Fruit fly (Drosophila melanogaster) whole organism, embryonic: ENCODE data around the gene scpr-B.

ENCODE experiments used
- Ada2b ChIP-seq: fragments of 200-800 bp; sonication (Bioruptor generic); IDR thresholded peaks from 2 replicates; pipeline ENCODE4 v1.3.6; 2022; ENCODE audit warnings: missing biosample characterization, missing genetic modification characterization
- Asciz ChIP-seq: fragments of 200-800 bp; sonication (Bioruptor generic); optimal IDR thresholded peaks from 2 replicates; lab custom pipeline; 2017; ENCODE audit warnings: missing biosample characterization, mild to moderate bottlenecking, missing genetic modification characterization, missing genetic modification reagents
- C15 ChIP-seq: fragments of 200-800 bp; sonication (Bioruptor generic); IDR thresholded peaks from 3 replicates; pipeline ENCODE4 v1.3.6; 2022; ENCODE audit warnings: missing biosample characterization, missing genetic modification characterization
- CG10366 ChIP-seq: fragments of 200-800 bp; sonication (Bioruptor generic); IDR thresholded peaks from 2 replicates; pipeline ENCODE4 v1.3.6; 2022; ENCODE audit warnings: missing biosample characterization, missing genetic modification characterization
- CG10462 ChIP-seq: fragments of 200-800 bp; sonication (Bioruptor generic); optimal IDR thresholded peaks from 2 replicates; lab custom pipeline; 2016; ENCODE audit warnings: missing biosample characterization, missing genetic modification characterization
- CG12104 ChIP-seq: fragments of 200-800 bp; sonication (Bioruptor generic); optimal IDR thresholded peaks from 3 replicates; lab custom pipeline; 2016; ENCODE audit warnings: missing biosample characterization, missing genetic modification characterization
- CG15269 ChIP-seq: fragments of 200-800 bp; sonication (Bioruptor generic); optimal IDR thresholded peaks from 2 replicates; lab custom pipeline; 2018; ENCODE audit warnings: missing biosample characterization, mild to moderate bottlenecking, missing genetic modification characterization, moderate library complexity
- CG16813 ChIP-seq: fragments of 200-800 bp; sonication (Bioruptor generic); IDR thresholded peaks from 3 replicates; pipeline ENCODE4 v1.3.6; 2022; ENCODE audit warnings: missing biosample characterization, missing genetic modification characterization; ENCODE audit not compliant: partially characterized antibody
- CG18011 ChIP-seq: fragments of 200-800 bp; sonication (Bioruptor generic); optimal IDR thresholded peaks from 2 replicates; lab custom pipeline; 2017; ENCODE audit warnings: missing biosample characterization, missing genetic modification characterization, mild to moderate bottlenecking, moderate library complexity, missing genotype
- CG1832 ChIP-seq: fragments of 200-800 bp; sonication (Bioruptor generic); optimal IDR thresholded peaks from 2 replicates; lab custom pipeline; 2017; ENCODE audit warnings: missing biosample characterization, mild to moderate bottlenecking, missing genetic modification characterization, inconsistent platforms
- CG2116 ChIP-seq: fragments of 200-800 bp; sonication (Bioruptor generic); optimal IDR thresholded peaks from 3 replicates; lab custom pipeline; 2018; ENCODE audit warnings: missing biosample characterization, mild to moderate bottlenecking, missing genetic modification characterization
- CG2199 ChIP-seq: fragments of 200-800 bp; sonication (Bioruptor generic); IDR thresholded peaks from 3 replicates; pipeline ENCODE4 v1.3.6; 2022; ENCODE audit warnings: missing biosample characterization, missing genetic modification characterization
- CG34376 ChIP-seq: fragments of 200-800 bp; sonication (Bioruptor generic); optimal IDR thresholded peaks from 2 replicates; lab custom pipeline; 2018; ENCODE audit warnings: missing biosample characterization, mild to moderate bottlenecking, missing genetic modification characterization
- CG3847 ChIP-seq: fragments of 200-800 bp; sonication (Bioruptor generic); IDR thresholded peaks from 2 replicates; pipeline ENCODE4 v1.3.6; 2022; ENCODE audit warnings: missing biosample characterization, missing genetic modification characterization
- CG4424 ChIP-seq: fragments of 200-800 bp; sonication (Bioruptor generic); optimal IDR thresholded peaks from 3 replicates; lab custom pipeline; 2016; ENCODE audit warnings: missing biosample characterization, missing genetic modification characterization
- CG5180 ChIP-seq: fragments of 200-800 bp; sonication (Bioruptor generic); optimal IDR thresholded peaks from 3 replicates; lab custom pipeline; 2017; ENCODE audit warnings: missing biosample characterization, missing genetic modification characterization, mild to moderate bottlenecking, moderate library complexity, missing genetic modification reagents
- CG7786 ChIP-seq: fragments of 200-800 bp; sonication (Bioruptor generic); optimal IDR thresholded peaks from 2 replicates; lab custom pipeline; 2016; ENCODE audit warnings: missing biosample characterization, missing genetic modification characterization
- D ChIP-seq, 2 experiments: fragments of 200-800 bp in 1 of 2; fragments of >200 bp in 1 of 2; sonication (Bioruptor generic) in 1 of 2; optimal IDR thresholded peaks; 2 replicates in 1 of 2; 3 replicates in 1 of 2; lab custom pipeline; 2017; ENCODE audit warnings: mild to moderate bottlenecking in 1 of 2, missing biosample characterization in 1 of 2, missing genetic modification characterization in 1 of 2, missing genetic modification reagents in 1 of 2
- HLH4C ChIP-seq: fragments of 200-800 bp; sonication (Bioruptor generic); IDR thresholded peaks from 3 replicates; pipeline ENCODE4 v1.3.6; 2022; ENCODE audit warnings: missing biosample characterization, missing genetic modification characterization; ENCODE audit not compliant: partially characterized antibody
- HmgZ ChIP-seq: fragments of 200-800 bp; sonication (Bioruptor generic); optimal IDR thresholded peaks from 2 replicates; lab custom pipeline; 2018; ENCODE audit warnings: missing biosample characterization, mild to moderate bottlenecking, missing genetic modification characterization
- Hr3 ChIP-seq: fragments of 200-800 bp; sonication (Bioruptor generic); optimal IDR thresholded peaks from 3 replicates; lab custom pipeline; 2016; ENCODE audit warnings: missing biosample characterization, missing genetic modification characterization
- Hr51 ChIP-seq, 2 experiments: fragments of 200-800 bp; sonication (Bioruptor generic); optimal IDR thresholded peaks; 2 replicates in 1 of 2; 3 replicates in 1 of 2; lab custom pipeline; 2016 to 2018; ENCODE audit warnings: missing biosample characterization in 2 of 2, missing genetic modification characterization in 2 of 2, mild to moderate bottlenecking in 1 of 2, moderate library complexity in 1 of 2
- Lpt ChIP-seq: fragments of >200 bp; optimal IDR thresholded peaks from 2 replicates; lab custom pipeline; 2018; ENCODE audit warnings: missing biosample characterization, missing genetic modification characterization
- Mrtf ChIP-seq: fragments of 200-800 bp; sonication (Bioruptor generic); IDR thresholded peaks from 3 replicates; pipeline ENCODE4 v1.3.6; 2022; ENCODE audit warnings: missing biosample characterization, missing genetic modification characterization
- NK7.1 ChIP-seq: fragments of 200-800 bp; sonication (Bioruptor generic); optimal IDR thresholded peaks from 3 replicates; lab custom pipeline; 2016; ENCODE audit warnings: missing biosample characterization, missing genetic modification characterization
- Optix ChIP-seq: fragments of 200-800 bp; sonication (Bioruptor generic); IDR thresholded peaks from 3 replicates; pipeline ENCODE4 v1.3.6; 2022; ENCODE audit warnings: missing biosample characterization, missing genetic modification characterization
- Ptx1 ChIP-seq: fragments of 200-800 bp; sonication (Bioruptor generic); IDR thresholded peaks from 2 replicates; pipeline ENCODE4 v1.3.6; 2022; ENCODE audit warnings: missing biosample characterization, missing genetic modification characterization
- Sry-β ChIP-seq: fragments of 200-800 bp; sonication (Bioruptor generic); optimal IDR thresholded peaks from 2 replicates; lab custom pipeline; 2018; ENCODE audit warnings: missing biosample characterization, mild to moderate bottlenecking, missing genetic modification characterization, moderate library complexity
- Ssrp ChIP-seq: fragments of 200-800 bp; sonication (Bioruptor generic); optimal IDR thresholded peaks from 2 replicates; lab custom pipeline; 2018; ENCODE audit warnings: missing biosample characterization, mild to moderate bottlenecking, missing genetic modification characterization, moderate library complexity
- Usf ChIP-seq: fragments of 200-800 bp; sonication (Bioruptor generic); optimal IDR thresholded peaks from 2 replicates; lab custom pipeline; 2017; ENCODE audit warnings: missing genotype, missing biosample characterization, missing genetic modification characterization
- Vsx1 ChIP-seq: fragments of 200-800 bp; sonication (Bioruptor generic); optimal IDR thresholded peaks from 2 replicates; lab custom pipeline; 2017; ENCODE audit warnings: missing biosample characterization, mild to moderate bottlenecking, missing genetic modification characterization, missing genetic modification reagents
- ab ChIP-seq: fragments of 200-800 bp; sonication (Bioruptor generic); optimal IDR thresholded peaks from 2 replicates; lab custom pipeline; 2016; ENCODE audit warnings: missing biosample characterization, missing genetic modification characterization
- ase ChIP-seq: fragments of 200-800 bp; sonication (Bioruptor generic); IDR thresholded peaks from 3 replicates; pipeline ENCODE4 v1.3.6; 2022; ENCODE audit warnings: missing biosample characterization, missing genetic modification characterization
- dmrt99B ChIP-seq: fragments of 200-800 bp; sonication (Bioruptor generic); optimal IDR thresholded peaks from 2 replicates; lab custom pipeline; 2018; ENCODE audit warnings: missing biosample characterization, mild to moderate bottlenecking, missing genetic modification characterization, moderate library complexity
- ems ChIP-seq: fragments of 200-800 bp; sonication (Bioruptor generic); optimal IDR thresholded peaks from 3 replicates; lab custom pipeline; 2016; ENCODE audit warnings: missing biosample characterization, missing genetic modification characterization
- en ChIP-seq: fragments of 200-800 bp; sonication (Bioruptor generic); optimal IDR thresholded peaks from 2 replicates; lab custom pipeline; 2016; ENCODE audit warnings: missing biosample characterization, missing genetic modification characterization
- esg ChIP-seq: fragments of 200-800 bp; sonication (Bioruptor generic); conservative IDR thresholded peaks from 2 replicates; pipeline ENCODE4 v1.3.6; 2022; ENCODE audit warnings: missing biosample characterization, missing genetic modification characterization
- fd3F ChIP-seq: fragments of 200-800 bp; sonication (Bioruptor generic); optimal IDR thresholded peaks from 2 replicates; lab custom pipeline; 2018; ENCODE audit warnings: missing biosample characterization, mild to moderate bottlenecking, missing genetic modification characterization, moderate library complexity
- grn ChIP-seq: fragments of 200-800 bp; sonication (Bioruptor generic); optimal IDR thresholded peaks from 3 replicates; lab custom pipeline; 2017; ENCODE audit warnings: missing biosample characterization, missing genetic modification characterization
- jing ChIP-seq: fragments of 200-800 bp; sonication (Bioruptor generic); optimal IDR thresholded peaks from 2 replicates; lab custom pipeline; 2018; ENCODE audit warnings: missing biosample characterization, mild to moderate bottlenecking, missing genetic modification characterization
- mam ChIP-seq: fragments of 200-800 bp; sonication (Bioruptor generic); optimal IDR thresholded peaks from 3 replicates; lab custom pipeline; 2016; ENCODE audit warnings: missing biosample characterization, missing genetic modification characterization
- otp ChIP-seq: fragments of 200-800 bp; sonication (Bioruptor generic); IDR thresholded peaks from 3 replicates; pipeline ENCODE4, ENCODE4 v1.3.6; 2022; ENCODE audit warnings: missing biosample characterization, missing genetic modification characterization
- pita ChIP-seq: fragments of 200-800 bp; sonication (Bioruptor generic); optimal IDR thresholded peaks from 2 replicates; lab custom pipeline; 2017; ENCODE audit warnings: missing biosample characterization, mild to moderate bottlenecking, missing genetic modification characterization
- schlank ChIP-seq: fragments of 200-800 bp; sonication (Bioruptor generic); optimal IDR thresholded peaks from 2 replicates; lab custom pipeline; 2018; ENCODE audit warnings: missing biosample characterization, mild to moderate bottlenecking, missing genetic modification characterization
- slou ChIP-seq: fragments of 200-800 bp; sonication (Bioruptor generic); optimal IDR thresholded peaks from 3 replicates; lab custom pipeline; 2016; ENCODE audit warnings: missing biosample characterization, missing genetic modification characterization
- so ChIP-seq: fragments of 200-800 bp; sonication (Bioruptor generic); IDR thresholded peaks from 3 replicates; pipeline ENCODE4 v1.3.6; 2022; ENCODE audit warnings: missing biosample characterization, missing genetic modification characterization
- sr ChIP-seq: fragments of 200-800 bp; sonication (Bioruptor generic); IDR thresholded peaks from 3 replicates; pipeline ENCODE4 v1.3.6; 2022; ENCODE audit warnings: missing biosample characterization, missing genetic modification characterization
- stc ChIP-seq: fragments of 200-800 bp; sonication (Bioruptor generic); IDR thresholded peaks from 2 replicates; pipeline ENCODE4 v1.3.6; 2022; ENCODE audit warnings: missing biosample characterization, missing genetic modification characterization
- tx ChIP-seq: fragments of 200-800 bp; sonication (Bioruptor generic); optimal IDR thresholded peaks from 2 replicates; lab custom pipeline; 2016; ENCODE audit warnings: missing biosample characterization, missing genetic modification characterization
- vfl ChIP-seq: fragments of 200-800 bp; sonication (Bioruptor generic); optimal IDR thresholded peaks from 2 replicates; lab custom pipeline; 2016; ENCODE audit warnings: missing biosample characterization, missing genetic modification characterization
- vvl ChIP-seq: fragments of 200-800 bp; sonication (Bioruptor generic); IDR thresholded peaks from 2 replicates; pipeline ENCODE4 v1.3.6; 2022; ENCODE audit warnings: missing biosample characterization, missing genetic modification characterization

The scpr-B gene

dm6 chr3R:11226496-11226895, 14.3 kb downstream of the scpr-B start, which contains the start of gene CG17726 (continued):
- TF ChIP-seq sr (GFP tag; lab: Robert Waterston, UW): peak; percentile 76; the same call in 1 of the 3 replicates
- no peak for TF ChIP-seq CG16813 (GFP tag; lab: Robert Waterston, UW)
- TF ChIP-seq mam (GFP tag; lab: Kevin White, UChicago): peak; percentile 90
- peak; percentile 97 for TF ChIP-seq HmgZ (tag; lab: Kevin White, UChicago)
- TF ChIP-seq CG10366 (GFP tag; lab: Robert Waterston, UW): peak; percentile 98
- TF ChIP-seq Vsx1: no peak
- TF ChIP-seq slou: peak; percentile 86
- peak; percentile 98 for TF ChIP-seq otp (GFP tag; lab: Robert Waterston, UW)
- peak; percentile 87 for TF ChIP-seq CG7786 (GFP tag; lab: Kevin White, UChicago)
- no peak for TF ChIP-seq HLH4C (GFP tag; lab: Robert Waterston, UW)
- no peak for TF ChIP-seq Asciz
- TF ChIP-seq CG5180 (GFP tag; lab: Kevin White, UChicago): no peak
- TF ChIP-seq CG2199 (GFP tag; lab: Robert Waterston, UW): peak; percentile 94
- no peak for TF ChIP-seq pita (GFP tag; lab: Kevin White, UChicago)
- peak; percentile 97 for TF ChIP-seq CG3847 (GFP tag; lab: Robert Waterston, UW)
- TF ChIP-seq esg: peak; percentile 98
- peak; percentile 92 for TF ChIP-seq CG34376
- peak; percentile 88 for TF ChIP-seq schlank (tag; lab: Kevin White, UChicago)
- peak; percentile 98 for TF ChIP-seq CG15269
- TF ChIP-seq stc (GFP tag; lab: Robert Waterston, UW): peak; percentile 99
- peak; percentile 96 for TF ChIP-seq Mrtf (GFP tag; lab: Robert Waterston, UW)
- TF ChIP-seq Hr51 (GFP tag; optimal IDR thresholded peaks at IDR 0.05; lab: Kevin White, UChicago): peak; percentile 91 to 98
- peak; percentile 58; the same call in 1 of the 3 replicates for TF ChIP-seq Optix
- TF ChIP-seq jing (GFP tag; lab: Kevin White, UChicago): peak; percentile 92
- TF ChIP-seq ab (GFP tag; lab: Kevin White, UChicago): peak; percentile 27
- peak; percentile 91 for TF ChIP-seq Usf
- no peak for TF ChIP-seq D (optimal IDR thresholded peaks at IDR 0.05; lab: Kevin White, UChicago)
- TF ChIP-seq D (GFP tag; optimal IDR thresholded peaks at IDR 0.05; lab: Kevin White, UChicago): peak; percentile 89
- TF ChIP-seq CG1832 (GFP tag; lab: Kevin White, UChicago): no peak
- peak; percentile 87 for TF ChIP-seq ems (GFP tag; lab: Kevin White, UChicago)
- peak; percentile 99 for TF ChIP-seq so (GFP tag; lab: Robert Waterston, UW)
- TF ChIP-seq Sry-β (GFP tag; lab: Kevin White, UChicago): peak; percentile 39
- TF ChIP-seq CG18011 (GFP tag; lab: Kevin White, UChicago): peak; percentile 83
- TF ChIP-seq CG10462 (GFP tag; lab: Kevin White, UChicago): peak; percentile 96
- peak; percentile 86 for TF ChIP-seq CG2116 (GFP tag; lab: Kevin White, UChicago)
- peak; percentile 82 for TF ChIP-seq NK7.1 (GFP tag; lab: Kevin White, UChicago)
- peak; percentile 97 for TF ChIP-seq dmrt99B (tag; lab: Kevin White, UChicago)
- peak; percentile 92 for TF ChIP-seq C15 (GFP tag; lab: Robert Waterston, UW)
- peak; percentile 98 for TF ChIP-seq Ada2b (GFP tag; lab: Robert Waterston, UW)
- peak; percentile 97 for TF ChIP-seq Hr3 (GFP tag; lab: Kevin White, UChicago)
- peak; percentile 68 for TF ChIP-seq en (GFP tag; lab: Kevin White, UChicago)
- peak; percentile 98 for TF ChIP-seq Ptx1 (GFP tag; lab: Robert Waterston, UW)
- peak; percentile 97 for TF ChIP-seq fd3F (GFP tag; lab: Kevin White, UChicago)
- peak; percentile 70 for TF ChIP-seq grn (GFP tag; lab: Kevin White, UChicago)
- TF ChIP-seq Ssrp (tag; lab: Kevin White, UChicago): peak; percentile 97
- peak; percentile 89 for TF ChIP-seq CG12104 (GFP tag; lab: Kevin White, UChicago)
- TF ChIP-seq vfl (GFP tag; lab: Kevin White, UChicago): peak; percentile 88
- no peak for TF ChIP-seq Lpt (GFP tag; lab: Kevin White, UChicago)
- TF ChIP-seq vvl (GFP tag; lab: Robert Waterston, UW): peak; percentile 99
- TF ChIP-seq tx (GFP tag; lab: Kevin White, UChicago): peak; percentile 86
- TF ChIP-seq ase (GFP tag; lab: Robert Waterston, UW): peak; percentile 98
- peak; percentile 97 for TF ChIP-seq CG4424 (GFP tag; lab: Kevin White, UChicago)
